Worm (Caenorhabditis elegans): ENCODE data around the gene nhr-55.

Gene nhr-55

DNA sequence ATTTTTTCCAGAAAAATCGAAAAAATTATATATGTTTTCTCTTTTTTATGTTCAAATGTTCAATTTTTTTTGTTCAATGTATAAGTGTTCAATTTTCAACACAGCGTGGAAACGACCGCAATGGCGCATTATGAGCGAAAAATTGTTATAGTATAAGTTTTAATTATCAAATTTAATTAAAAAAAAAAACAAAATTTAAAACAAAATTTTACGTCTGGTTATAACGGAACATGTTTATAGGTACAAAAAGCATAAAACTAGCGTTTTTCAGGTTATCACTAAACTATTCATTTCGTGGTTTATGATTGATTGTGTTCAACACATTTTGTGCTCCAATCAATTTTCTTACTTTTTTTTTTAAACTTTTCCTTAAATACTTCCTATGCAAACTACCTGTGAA, 11.4 kb downstream of the nhr-55 start, which contains the start of gene nhr-106:
nhr-106 (plus strand) TSS at position 301 of the 400 bp plus-strand sequence.
- TF ChIP-seq elt-1 (tag; optimal IDR thresholded peaks at IDR 0.05; ENCODE audit: borderline replicate concordance, insufficient read depth) (no peak), unc-120 (tag; optimal IDR thresholded peaks at IDR 0.05; ENCODE audit: poor library complexity, severe bottlenecking) (no peak), unc-62 (GFP tag; optimal IDR thresholded peaks at IDR 0.05) (no peak), nhr-76 (tag; optimal IDR thresholded peaks at IDR 0.05) (no peak), M03D4.4 (tag; optimal IDR thresholded peaks at IDR 0.05) (no peak), cnd-1 (tag; optimal IDR thresholded peaks at IDR 0.05) (no peak), nhr-12 (tag; optimal IDR thresholded peaks at IDR 0.05) (no peak), lin-13 (tag; optimal IDR thresholded peaks at IDR 0.05) (no peak), sem-2 (GFP tag; optimal IDR thresholded peaks at IDR 0.05) (no peak), ces-1 (GFP tag; optimal IDR thresholded peaks at IDR 0.05) (no peak), ceh-43 (GFP tag; optimal IDR thresholded peaks at IDR 0.05) (no peak), elt-3 (tag; optimal IDR thresholded peaks at IDR 0.05) (no peak), ham-2 (GFP tag; optimal IDR thresholded peaks at IDR 0.05) (no peak)

DNA sequence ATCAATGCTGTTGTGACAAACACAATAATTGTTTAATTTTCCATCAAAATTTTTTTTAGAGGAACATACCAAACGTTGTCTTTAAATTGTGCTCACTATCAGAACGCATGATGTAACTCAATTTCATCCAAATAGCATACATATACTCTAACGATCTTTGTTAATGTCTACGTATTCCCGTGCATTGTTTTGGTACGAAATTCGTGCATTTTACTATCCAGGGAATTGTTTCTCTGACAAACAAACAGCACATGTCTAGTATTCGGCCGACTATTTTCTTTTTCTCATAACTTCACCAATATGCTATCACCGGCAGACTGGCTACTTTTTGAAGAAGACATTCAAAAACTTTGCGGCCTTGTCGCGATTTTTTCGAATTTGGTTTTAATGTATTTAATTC, 13.5 kb downstream of the nhr-55 start, which contains the start of gene str-196:
str-196 (plus strand) TSS at position 301 of the 400 bp plus-strand sequence.
- TF ChIP-seq nhr-76 (tag; optimal IDR thresholded peaks at IDR 0.05) (no peak), M03D4.4 (tag; optimal IDR thresholded peaks at IDR 0.05) (no peak), drap-1 (GFP tag; optimal IDR thresholded peaks at IDR 0.05) (no peak)

DNA sequence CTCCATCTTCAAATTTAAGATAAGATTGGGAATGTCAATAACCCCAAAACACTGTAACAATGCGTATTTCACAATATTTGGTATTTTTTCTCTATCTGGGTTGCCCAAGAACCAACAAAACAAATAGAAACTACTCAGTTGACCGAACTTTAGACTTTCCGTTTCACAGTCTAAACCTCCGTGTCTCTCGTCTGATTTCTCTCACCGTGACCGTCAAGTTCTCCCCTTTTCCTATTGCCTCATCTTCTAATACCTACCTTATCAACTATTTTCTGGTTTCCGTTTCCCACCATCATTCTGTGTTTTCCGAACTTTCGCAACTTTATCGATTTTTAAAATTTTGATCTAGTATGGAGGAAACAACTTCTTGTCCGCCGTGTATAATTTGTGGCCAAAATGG, 16.3 kb downstream of the nhr-55 start, which contains the start of gene nhr-131:
nhr-131 (plus strand) TSS at position 87 of the 400 bp plus-strand sequence.
- TF ChIP-seq sptf-1 (tag; optimal IDR thresholded peaks at IDR 0.05): no peak
- no peak for TF ChIP-seq hlh-1 (tag; optimal IDR thresholded peaks at IDR 0.05)
- no peak for TF ChIP-seq ceh-39 (tag; optimal IDR thresholded peaks at IDR 0.05)
- no peak for TF ChIP-seq ces-1 (GFP tag; optimal IDR thresholded peaks at IDR 0.05)
- TF ChIP-seq sem-2 (GFP tag; optimal IDR thresholded peaks at IDR 0.05): no peak
- no peak for TF ChIP-seq lsy-2 (tag; optimal IDR thresholded peaks at IDR 0.05)
- TF ChIP-seq elt-1 (tag; optimal IDR thresholded peaks at IDR 0.05; ENCODE audit: borderline replicate concordance, insufficient read depth): no peak
- TF ChIP-seq bed-3 (GFP tag; optimal IDR thresholded peaks at IDR 0.05): no peak
- no peak for TF ChIP-seq M03D4.4 (tag; optimal IDR thresholded peaks at IDR 0.05)
- no peak for TF ChIP-seq mab-5 (tag; optimal IDR thresholded peaks at IDR 0.05)
- TF ChIP-seq elt-3 (tag; optimal IDR thresholded peaks at IDR 0.05): no peak
- TF ChIP-seq ceh-83 (GFP tag; optimal IDR thresholded peaks at IDR 0.05): no peak
- no peak for TF ChIP-seq mep-1 (tag; optimal IDR thresholded peaks at IDR 0.05)
- TF ChIP-seq zip-8 (tag; optimal IDR thresholded peaks at IDR 0.05): no peak
- TF ChIP-seq pha-4 (tag; optimal IDR thresholded peaks at IDR 0.05): no peak
- no peak for TF ChIP-seq drap-1 (GFP tag; optimal IDR thresholded peaks at IDR 0.05)
- no peak for TF ChIP-seq ztf-11 (tag; optimal IDR thresholded peaks at IDR 0.05)
- TF ChIP-seq unc-62 (GFP tag; optimal IDR thresholded peaks at IDR 0.05): no peak

DNA sequence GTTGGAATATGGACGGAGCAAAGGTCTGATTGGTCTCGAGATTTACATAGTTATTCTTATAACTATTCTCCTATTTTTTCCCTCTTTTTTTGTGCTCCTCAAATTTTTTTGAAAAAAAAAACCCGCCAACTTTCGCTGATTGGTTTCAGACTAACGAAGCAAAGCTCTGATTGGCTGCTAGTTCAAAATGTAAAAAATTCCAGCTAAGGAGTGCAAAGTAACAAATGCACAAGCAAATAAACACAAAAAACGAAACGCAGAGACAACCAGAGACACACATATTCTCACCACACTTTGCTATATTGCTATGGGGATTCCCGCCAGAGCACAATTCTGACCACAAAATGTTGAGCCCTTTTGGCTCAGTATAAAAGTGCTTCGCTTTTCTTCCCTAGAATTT, 19.4 kb downstream of the nhr-55 start, which contains the start of gene T01G6.1:
T01G6.1 (plus strand) TSS at position 301 of the 400 bp plus-strand sequence.
- TF ChIP-seq elt-3 (tag; optimal IDR thresholded peaks at IDR 0.05) (no peak), lin-32 (GFP tag; optimal IDR thresholded peaks at IDR 0.05) (no peak), M03D4.4 (tag; optimal IDR thresholded peaks at IDR 0.05) (no peak), unc-62 (GFP tag; optimal IDR thresholded peaks at IDR 0.05) (no peak), ces-1 (GFP tag; optimal IDR thresholded peaks at IDR 0.05) (no peak), drap-1 (GFP tag; optimal IDR thresholded peaks at IDR 0.05) (no peak), snpc-4 (tag; optimal IDR thresholded peaks at IDR 0.05) (no peak), zip-8 (tag; optimal IDR thresholded peaks at IDR 0.05) (no peak), sem-2 (GFP tag; optimal IDR thresholded peaks at IDR 0.05) (no peak), nhr-12 (tag; optimal IDR thresholded peaks at IDR 0.05) (no peak)

DNA sequence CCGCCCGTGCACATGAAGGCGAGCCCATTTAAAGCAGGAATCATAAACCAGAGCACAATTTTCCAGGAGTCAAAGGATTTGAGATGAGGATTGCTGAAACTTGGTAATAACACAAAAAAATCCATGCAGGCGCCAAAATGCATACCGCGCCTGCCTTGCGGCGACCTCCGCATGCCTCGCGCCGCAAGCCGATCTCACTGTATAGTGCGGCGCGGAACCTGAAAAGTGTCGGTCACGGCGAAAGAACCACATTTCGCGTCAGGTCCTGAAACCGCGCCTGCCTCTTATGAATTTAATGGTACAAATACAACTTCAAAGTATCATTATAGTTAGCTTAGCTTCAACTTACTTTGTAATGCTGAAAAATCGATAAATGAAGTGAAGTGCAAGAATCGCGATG, 22.6 kb downstream of the nhr-55 start:
- TF ChIP-seq blmp-1 (tag; optimal IDR thresholded peaks at IDR 0.05): no peak

DNA sequence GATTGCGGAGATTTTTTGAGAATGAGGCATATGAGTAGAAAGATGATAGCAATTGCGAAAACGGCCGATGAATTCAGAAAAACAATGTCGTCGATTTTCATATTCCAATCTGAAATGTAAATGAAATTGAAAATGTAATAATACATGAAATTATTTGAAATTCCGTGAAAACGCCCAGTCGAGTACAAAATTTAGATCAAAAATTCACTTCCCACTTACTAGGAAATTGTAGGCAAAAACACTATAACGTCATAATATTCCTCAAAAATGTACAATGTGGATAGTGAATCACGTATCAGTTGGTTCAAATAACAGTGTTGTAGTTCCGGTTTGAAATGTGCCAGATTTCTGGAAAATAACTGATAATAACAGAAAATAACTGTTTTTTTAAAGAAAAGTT, 23.3 kb downstream of the nhr-55 start, which contains the start of gene str-256:
str-256 (minus strand) TSS at position 101 of the 400 bp plus-strand sequence.
- TF ChIP-seq drap-1 (GFP tag; optimal IDR thresholded peaks at IDR 0.05) (no peak), lsy-2 (tag; optimal IDR thresholded peaks at IDR 0.05) (no peak), zip-8 (tag; optimal IDR thresholded peaks at IDR 0.05) (no peak), snpc-4 (tag; optimal IDR thresholded peaks at IDR 0.05) (no peak), ceh-83 (GFP tag; optimal IDR thresholded peaks at IDR 0.05) (no peak), ceh-39 (tag; optimal IDR thresholded peaks at IDR 0.05) (no peak), mls-2 (tag; optimal IDR thresholded peaks at IDR 0.05) (no peak), unc-120 (tag; optimal IDR thresholded peaks at IDR 0.05; ENCODE audit: poor library complexity, severe bottlenecking) (no peak), mab-5 (tag; optimal IDR thresholded peaks at IDR 0.05) (no peak), elt-3 (tag; optimal IDR thresholded peaks at IDR 0.05) (no peak), pha-4 (tag; optimal IDR thresholded peaks at IDR 0.05) (no peak), ztf-11 (tag; optimal IDR thresholded peaks at IDR 0.05) (no peak), flh-1 (GFP tag; optimal IDR thresholded peaks at IDR 0.05) (no peak), tbx-8 (GFP tag; optimal IDR thresholded peaks at IDR 0.05) (no peak), sptf-1 (tag; optimal IDR thresholded peaks at IDR 0.05) (no peak), lin-13 (tag; optimal IDR thresholded peaks at IDR 0.05) (no peak), bed-3 (GFP tag; optimal IDR thresholded peaks at IDR 0.05) (no peak), ceh-43 (GFP tag; optimal IDR thresholded peaks at IDR 0.05) (no peak), M03D4.4 (tag; optimal IDR thresholded peaks at IDR 0.05) (no peak)

All from whole organism, mixed stage, embryonic.